Worm (Caenorhabditis elegans) whole organism, young adult: ENCODE measurements around the gene W09D6.4.

Experiments used
- B0035.1 ChIP-seq: sonication (generic microtip); optimal IDR thresholded peaks from 2 replicates; lab custom pipeline; 2016; ENCODE audit warnings: missing genetic modification characterization, mild to moderate bottlenecking, missing compliant biosample characterization, missing genotype, missing genetic modification reagents
- B0261.1 ChIP-seq: sonication (generic microtip); optimal IDR thresholded peaks from 2 replicates; lab custom pipeline; 2016; ENCODE audit warnings: mild to moderate bottlenecking, missing genetic modification characterization, moderate library complexity, missing compliant biosample characterization
- C17E4.6 ChIP-seq: fragments of 200-800 bp; sonication (Bioruptor generic); IDR thresholded peaks from 2 replicates; pipeline ENCODE4 v1.3.6; 2022; ENCODE audit warnings: missing genetic modification reagents, missing genetic modification characterization, missing compliant biosample characterization
- F33H1.4 ChIP-seq: fragments of 200-800 bp; sonication (Bioruptor generic); IDR thresholded peaks from 2 replicates; pipeline ENCODE4 v1.3.6; 2022; ENCODE audit warnings: missing genetic modification reagents, missing genetic modification characterization, missing compliant biosample characterization
- F39B2.1 ChIP-seq: fragments of 200-800 bp; sonication (Bioruptor generic); IDR thresholded peaks from 2 replicates; pipeline ENCODE4 v1.3.6; 2022; ENCODE audit warnings: missing genetic modification reagents, missing genetic modification characterization, missing compliant biosample characterization
- F49E8.2 ChIP-seq: sonication (generic microtip); optimal IDR thresholded peaks from 3 replicates; lab custom pipeline; 2017; ENCODE audit warnings: missing genetic modification characterization, mild to moderate bottlenecking, missing compliant biosample characterization, antibody characterized with exemption, moderate library complexity; ENCODE audit not compliant: insufficient read depth
- T07F8.4 ChIP-seq: sonication (generic microtip); optimal IDR thresholded peaks from 2 replicates; lab custom pipeline; 2016; ENCODE audit warnings: mild to moderate bottlenecking, missing genetic modification characterization, moderate library complexity, missing compliant biosample characterization
- T26A5.8 ChIP-seq: sonication (generic microtip); optimal IDR thresholded peaks from 2 replicates; lab custom pipeline; 2016; ENCODE audit warnings: missing genetic modification characterization, missing compliant biosample characterization
- Y67H2A.10 ChIP-seq: fragments of 200-800 bp; sonication (Bioruptor generic); conservative IDR thresholded peaks from 2 replicates; pipeline ENCODE4 v1.3.6; 2022; ENCODE audit warnings: missing genetic modification reagents, missing genetic modification characterization, missing compliant biosample characterization
- Y95B8A.8 ChIP-seq: fragments of 200-800 bp; sonication (Bioruptor generic); IDR thresholded peaks from 2 replicates; pipeline ENCODE4 v1.3.6; 2022; ENCODE audit warnings: missing genetic modification reagents, missing genetic modification characterization, missing compliant biosample characterization
- akir-1 ChIP-seq: fragments of 200-800 bp; sonication (Bioruptor generic); optimal IDR thresholded peaks from 2 replicates; lab custom pipeline; 2018; ENCODE audit warnings: mild to moderate bottlenecking, missing genetic modification characterization, moderate library complexity, missing compliant biosample characterization
- aptf-2 ChIP-seq: fragments of 200-800 bp; sonication (Bioruptor generic); conservative IDR thresholded peaks from 2 replicates; pipeline ENCODE4 v1.3.6; 2022; ENCODE audit warnings: missing genetic modification reagents, missing genetic modification characterization, missing compliant biosample characterization
- attf-3 ChIP-seq: fragments of 200-800 bp; sonication (Bioruptor generic); conservative IDR thresholded peaks from 2 replicates; pipeline ENCODE4 v1.3.6; 2022; ENCODE audit warnings: missing genetic modification reagents, missing genetic modification characterization, missing compliant biosample characterization
- cebp-1 ChIP-seq, 2 experiments: fragments of 200-800 bp in 1 of 2; sonication (Bioruptor generic) in 1 of 2; sonication (generic microtip) in 1 of 2; IDR thresholded peaks in 1 of 2; optimal IDR thresholded peaks in 1 of 2; 2 replicates each; pipeline versions ENCODE4 v1.3.6 to Lab custom; 2017 to 2022; ENCODE audit warnings: missing compliant biosample characterization in 2 of 2, missing genetic modification characterization in 2 of 2, mild to moderate bottlenecking in 1 of 2, missing genetic modification reagents in 1 of 2, moderate library complexity in 1 of 2
- ceh-27 ChIP-seq: fragments of 200-800 bp; sonication (Bioruptor generic); optimal IDR thresholded peaks from 2 replicates; lab custom pipeline; 2018; ENCODE audit warnings: mild to moderate bottlenecking, missing genetic modification characterization, moderate library complexity, missing compliant biosample characterization
- ceh-91 ChIP-seq: fragments of 200-800 bp; sonication (Bioruptor generic); IDR thresholded peaks from 2 replicates; pipeline ENCODE4 v1.3.6; 2022; ENCODE audit warnings: missing genetic modification reagents, missing genetic modification characterization, missing compliant biosample characterization
- chd-7 ChIP-seq: sonication (generic microtip); optimal IDR thresholded peaks from 2 replicates; lab custom pipeline; 2016; ENCODE audit warnings: mild to moderate bottlenecking, missing genetic modification characterization, moderate library complexity, missing compliant biosample characterization
- dox-1 ChIP-seq: fragments of 200-800 bp; sonication (Bioruptor generic); IDR thresholded peaks from 2 replicates; pipeline ENCODE4 v1.3.6; 2022; ENCODE audit warnings: missing genetic modification reagents, missing genetic modification characterization, missing compliant biosample characterization
- dpl-1 ChIP-seq: fragments of 150-350 bp; optimal IDR thresholded peaks from 2 replicates; lab custom pipeline; 2014; ENCODE audit warnings: missing biosample characterization, missing genetic modification reagents, missing genetic modification characterization
- egl-18 ChIP-seq: fragments of 200-800 bp; sonication (Bioruptor generic); IDR thresholded peaks from 2 replicates; pipeline ENCODE4 v1.3.6; 2022; ENCODE audit warnings: missing genetic modification reagents, missing genetic modification characterization, missing compliant biosample characterization
- egl-44 ChIP-seq: fragments of 200-800 bp; sonication (Bioruptor generic); IDR thresholded peaks from 2 replicates; pipeline ENCODE4 v1.3.6; 2022; ENCODE audit warnings: missing genetic modification reagents, missing genetic modification characterization, missing compliant biosample characterization
- ets-4 ChIP-seq: fragments of 200-800 bp; sonication (Bioruptor generic); optimal IDR thresholded peaks from 2 replicates; lab custom pipeline; 2018; ENCODE audit warnings: mild to moderate bottlenecking, missing genetic modification characterization, missing compliant biosample characterization
- hlh-12 ChIP-seq: sonication (generic microtip); optimal IDR thresholded peaks from 2 replicates; lab custom pipeline; 2016; ENCODE audit warnings: missing genetic modification characterization, missing compliant biosample characterization
- hsf-1 ChIP-seq: fragments of 200-800 bp; sonication (Bioruptor generic); IDR thresholded peaks from 2 replicates; pipeline ENCODE4 v1.3.6; 2022; ENCODE audit warnings: missing genetic modification reagents, missing genetic modification characterization, missing compliant biosample characterization
- lag-1 ChIP-seq: fragments of 200-800 bp; sonication (Bioruptor generic); IDR thresholded peaks from 2 replicates; pipeline ENCODE4 v1.3.6; 2022; ENCODE audit warnings: missing genetic modification reagents, missing genetic modification characterization, missing compliant biosample characterization
- lin-54 ChIP-seq: fragments of 200-800 bp; sonication (Bioruptor generic); optimal IDR thresholded peaks from 2 replicates; lab custom pipeline; 2018; ENCODE audit warnings: mild to moderate bottlenecking, missing genetic modification characterization, missing compliant biosample characterization
- lir-1 ChIP-seq: fragments of 200-800 bp; sonication (Bioruptor generic); conservative IDR thresholded peaks from 2 replicates; pipeline ENCODE4 v1.3.6; 2022; ENCODE audit warnings: missing genetic modification reagents, missing genetic modification characterization, missing compliant biosample characterization
- lsl-1 ChIP-seq: fragments of 200-800 bp; sonication (Bioruptor generic); optimal IDR thresholded peaks from 2 replicates; lab custom pipeline; 2018; ENCODE audit warnings: mild to moderate bottlenecking, missing genetic modification characterization, moderate library complexity, missing compliant biosample characterization
- lsy-27 ChIP-seq: sonication (generic microtip); optimal IDR thresholded peaks from 2 replicates; lab custom pipeline; 2017; ENCODE audit warnings: missing genetic modification characterization, mild to moderate bottlenecking, missing compliant biosample characterization, antibody characterized with exemption, missing genotype, borderline replicate concordance; ENCODE audit not compliant: insufficient read depth
- mes-4 ChIP-seq: sonication (generic microtip); optimal IDR thresholded peaks from 2 replicates; lab custom pipeline; 2016; ENCODE audit warnings: missing genotype, missing genetic modification characterization, missing compliant biosample characterization
- mxl-1 ChIP-seq: sonication (generic microtip); optimal IDR thresholded peaks from 2 replicates; lab custom pipeline; 2016; ENCODE audit warnings: missing genetic modification characterization, missing compliant biosample characterization
- nfya-2 ChIP-seq: fragments of 200-800 bp; sonication (Bioruptor generic); IDR thresholded peaks from 2 replicates; pipeline ENCODE4 v1.3.6; 2022; ENCODE audit warnings: missing genetic modification reagents, missing genetic modification characterization, missing compliant biosample characterization
- pbrm-1 ChIP-seq: fragments of 200-800 bp; sonication (Bioruptor generic); IDR thresholded peaks from 2 replicates; pipeline ENCODE4 v1.3.6; 2022; ENCODE audit warnings: missing genetic modification reagents, missing genetic modification characterization, missing compliant biosample characterization
- sdz-38 ChIP-seq: sonication (generic microtip); optimal IDR thresholded peaks from 2 replicates; lab custom pipeline; 2016; ENCODE audit warnings: missing genotype, missing genetic modification characterization, missing compliant biosample characterization
- sea-2 ChIP-seq: fragments of 200-800 bp; sonication (Bioruptor generic); IDR thresholded peaks from 2 replicates; pipeline ENCODE4 v1.3.6; 2022; ENCODE audit warnings: missing genetic modification characterization, missing compliant biosample characterization
- snpc-1.1 ChIP-seq: sonication (generic microtip); optimal IDR thresholded peaks from 2 replicates; lab custom pipeline; 2017; ENCODE audit warnings: missing genetic modification characterization, mild to moderate bottlenecking, missing compliant biosample characterization, antibody characterized with exemption, moderate library complexity, missing genotype, missing genetic modification reagents; ENCODE audit not compliant: insufficient read depth
- snpc-3.4 ChIP-seq: sonication (generic microtip); optimal IDR thresholded peaks from 2 replicates; lab custom pipeline; 2017; ENCODE audit warnings: missing genetic modification characterization, mild to moderate bottlenecking, missing compliant biosample characterization, antibody characterized with exemption, moderate library complexity, missing genotype, missing genetic modification reagents
- snpc-4 ChIP-seq, 5 experiments: fragments of 150-350 bp in 1 of 5; sonication (generic microtip) in 4 of 5; optimal IDR thresholded peaks; 2 replicates each; lab custom pipeline; 2014 to 2018; ENCODE audit warnings: missing genetic modification characterization in 5 of 5, missing biosample characterization in 3 of 5, antibody characterized with exemption in 2 of 5, mild to moderate bottlenecking in 2 of 5, missing compliant biosample characterization in 2 of 5, missing genotype in 2 of 5, moderate library complexity in 2 of 5, missing genetic modification reagents in 1 of 5
- tlf-1 ChIP-seq: fragments of 200-800 bp; sonication (Bioruptor generic); optimal IDR thresholded peaks from 2 replicates; lab custom pipeline; 2018; ENCODE audit warnings: mild to moderate bottlenecking, missing genetic modification characterization, missing compliant biosample characterization
- unc-130 ChIP-seq: sonication (generic microtip); optimal IDR thresholded peaks from 2 replicates; lab custom pipeline; 2016; ENCODE audit warnings: missing genetic modification reagents, missing genetic modification characterization, missing compliant biosample characterization
- xnd-1 ChIP-seq: sonication (generic microtip); optimal IDR thresholded peaks from 2 replicates; lab custom pipeline; 2016; ENCODE audit warnings: missing genotype, missing genetic modification reagents, missing genetic modification characterization, missing compliant biosample characterization
- zfh-2 ChIP-seq: fragments of 200-800 bp; sonication (Bioruptor generic); conservative IDR thresholded peaks from 2 replicates; pipeline ENCODE4 v1.3.6; 2022; ENCODE audit warnings: missing genetic modification reagents, missing genetic modification characterization, missing compliant biosample characterization
- zim-3 ChIP-seq: sonication (generic microtip); optimal IDR thresholded peaks from 2 replicates; lab custom pipeline; 2017; ENCODE audit warnings: mild to moderate bottlenecking, missing genetic modification characterization, moderate library complexity, missing compliant biosample characterization
- ztf-25 ChIP-seq: fragments of 200-800 bp; sonication (Bioruptor generic); IDR thresholded peaks from 2 replicates; pipeline ENCODE4 v1.3.6; 2022; ENCODE audit warnings: missing genetic modification reagents, missing genetic modification characterization, missing compliant biosample characterization
- ztf-28 ChIP-seq: fragments of 200-800 bp; sonication (Bioruptor generic); IDR thresholded peaks from 2 replicates; pipeline ENCODE4 v1.3.6; 2022; ENCODE audit warnings: missing genetic modification reagents, missing genetic modification characterization, missing compliant biosample characterization
- ztf-6 ChIP-seq: fragments of 200-800 bp; sonication (Bioruptor generic); IDR thresholded peaks from 2 replicates; pipeline ENCODE4 v1.3.6; 2022; ENCODE audit warnings: missing genetic modification reagents, missing genetic modification characterization, missing compliant biosample characterization

W09D6.4 gene

ce11 chrIII:11066691-11067090 is 12.9 kb upstream of the W09D6.4 start (continued):
- TF ChIP-seq cebp-1 (GFP tag; IDR thresholded peaks at IDR 0.05; lab: Robert Waterston, UW): 0 out of 2 replicates have a peak, but pooled peaks have one; percentile 23
- peak; percentile 79 for TF ChIP-seq cebp-1 (tag; optimal IDR thresholded peaks at IDR 0.05; lab: Kevin White, UChicago)
- peak; percentile 54 for TF ChIP-seq T07F8.4 (tag; lab: Kevin White, UChicago)
- no peak for TF ChIP-seq xnd-1 (tag; lab: Kevin White, UChicago)
- no peak for TF ChIP-seq ets-4
- no peak for TF ChIP-seq sea-2 (GFP tag; lab: Robert Waterston, UW)
- TF ChIP-seq unc-130 (GFP tag; lab: Kevin White, UChicago): peak; percentile 19
- 0 out of 2 replicates have a peak, but pooled peaks have one; percentile 65 for TF ChIP-seq ztf-25 (GFP tag; lab: Robert Waterston, UW)
- no peak for TF ChIP-seq lag-1 (GFP tag; lab: Robert Waterston, UW)
- peak; percentile 39; the same call in 1 of the 2 replicates for TF ChIP-seq hsf-1 (GFP tag; lab: Robert Waterston, UW)
- no peak for TF ChIP-seq mes-4 (tag; lab: Kevin White, UChicago)
- peak; percentile 59; the same call in 1 of the 2 replicates for TF ChIP-seq zfh-2 (GFP tag; lab: Robert Waterston, UW)
- peak; percentile 68 for TF ChIP-seq F49E8.2
- TF ChIP-seq ceh-27 (GFP tag; lab: Kevin White, UChicago): peak; percentile 73
- TF ChIP-seq C17E4.6 (GFP tag; lab: Robert Waterston, UW): peak; percentile 76
- TF ChIP-seq dox-1 (GFP tag; lab: Robert Waterston, UW): peak; percentile 82
- TF ChIP-seq nfya-2 (GFP tag; lab: Robert Waterston, UW): no peak
- peak; percentile 48 for TF ChIP-seq lsy-27
- TF ChIP-seq snpc-4 (GFP tag; optimal IDR thresholded peaks at IDR 0.05; lab: Kevin White, UChicago): peak; percentile 69
- TF ChIP-seq snpc-4 (tag; optimal IDR thresholded peaks at IDR 0.05; lab: Kevin White, UChicago): peak in 3 of 4 experiments; percentile 69 to 81 (median 79)
- TF ChIP-seq tlf-1 (GFP tag; lab: Kevin White, UChicago): peak; percentile 1
- 0 out of 2 replicates have a peak, but pooled peaks have one; percentile 24 for TF ChIP-seq Y67H2A.10 (GFP tag; lab: Robert Waterston, UW)
- TF ChIP-seq sdz-38 (tag; lab: Kevin White, UChicago): no peak
- TF ChIP-seq lir-1 (GFP tag; lab: Robert Waterston, UW): peak; percentile 70
- TF ChIP-seq ztf-6 (GFP tag; lab: Robert Waterston, UW): peak; percentile 76; the same call in 1 of the 2 replicates
- peak; percentile 43 for TF ChIP-seq dpl-1
- TF ChIP-seq akir-1 (GFP tag; lab: Kevin White, UChicago): no peak
- peak; percentile 4 for TF ChIP-seq mxl-1 (tag; lab: Kevin White, UChicago)
- TF ChIP-seq lsl-1 (GFP tag; lab: Kevin White, UChicago): peak; percentile 58
- TF ChIP-seq egl-44: no peak
- peak; percentile 83 for TF ChIP-seq lin-54 (GFP tag; lab: Kevin White, UChicago)
- TF ChIP-seq aptf-2: peak; percentile 93
- peak; percentile 82 for TF ChIP-seq zim-3 (tag; lab: Kevin White, UChicago)
- peak; percentile 61 for TF ChIP-seq F33H1.4 (GFP tag; lab: Robert Waterston, UW)
- peak; percentile 47 for TF ChIP-seq snpc-3.4
- peak; percentile 79 for TF ChIP-seq chd-7 (tag; lab: Kevin White, UChicago)
- TF ChIP-seq ztf-28 (GFP tag; lab: Robert Waterston, UW): 0 out of 2 replicates have a peak, but pooled peaks have one; percentile 20
- TF ChIP-seq snpc-1.1 (tag; lab: Kevin White, UChicago): peak; percentile 7
- TF ChIP-seq B0261.1 (tag; lab: Kevin White, UChicago): peak; percentile 99
- no peak for TF ChIP-seq hlh-12
- TF ChIP-seq T26A5.8: peak; percentile 13
- peak; percentile 77; the same call in 1 of the 2 replicates for TF ChIP-seq egl-18 (GFP tag; lab: Robert Waterston, UW)
- TF ChIP-seq pbrm-1 (GFP tag; lab: Robert Waterston, UW): peak; percentile 92
- 0 out of 2 replicates have a peak, but pooled peaks have one; percentile 6 for TF ChIP-seq F39B2.1 (GFP tag; lab: Robert Waterston, UW)
- peak; percentile 50; the same call in 1 of the 2 replicates for TF ChIP-seq attf-3 (GFP tag; lab: Robert Waterston, UW)
- TF ChIP-seq B0035.1 (tag; lab: Kevin White, UChicago): peak; percentile 66
- no peak for TF ChIP-seq ceh-91 (GFP tag; lab: Robert Waterston, UW)
- peak; percentile 86; the same call in 1 of the 2 replicates for TF ChIP-seq Y95B8A.8
